Worm (Caenorhabditis elegans) whole organism, young adult: ENCODE data around the gene K07H8.9.

ENCODE experiments used
- B0261.1 ChIP-seq: sonication (generic microtip); optimal IDR thresholded peaks from 2 replicates; lab custom pipeline; 2016; ENCODE audit warnings: mild to moderate bottlenecking, missing genetic modification characterization, moderate library complexity, missing compliant biosample characterization
- F23B12.7 ChIP-seq: sonication (generic microtip); optimal IDR thresholded peaks from 2 replicates; lab custom pipeline; 2017; ENCODE audit warnings: missing genetic modification characterization, mild to moderate bottlenecking, missing compliant biosample characterization, antibody characterized with exemption, moderate library complexity; ENCODE audit not compliant: insufficient read depth
- F33H1.4 ChIP-seq: fragments of 200-800 bp; sonication (Bioruptor generic); IDR thresholded peaks from 2 replicates; pipeline ENCODE4 v1.3.6; 2022; ENCODE audit warnings: missing genetic modification reagents, missing genetic modification characterization, missing compliant biosample characterization
- F37B4.10 ChIP-seq: fragments of 200-800 bp; sonication (Bioruptor generic); IDR thresholded peaks from 2 replicates; pipeline ENCODE4 v1.3.6; 2022; ENCODE audit warnings: missing genetic modification characterization, missing compliant biosample characterization
- F49E8.2 ChIP-seq: sonication (generic microtip); optimal IDR thresholded peaks from 3 replicates; lab custom pipeline; 2017; ENCODE audit warnings: missing genetic modification characterization, mild to moderate bottlenecking, missing compliant biosample characterization, antibody characterized with exemption, moderate library complexity; ENCODE audit not compliant: insufficient read depth
- Y53F4B.3 ChIP-seq: fragments of 200-800 bp; sonication (Bioruptor generic); IDR thresholded peaks from 2 replicates; pipeline ENCODE4 v1.3.6; 2022; ENCODE audit warnings: missing genetic modification reagents, missing genetic modification characterization, missing compliant biosample characterization
- Y79H2A.3 ChIP-seq: fragments of 200-800 bp; sonication (Bioruptor generic); conservative IDR thresholded peaks from 2 replicates; pipeline ENCODE4 v1.3.6; 2022; ENCODE audit warnings: missing genetic modification reagents, missing genetic modification characterization, missing compliant biosample characterization
- attf-5 ChIP-seq: fragments of 200-800 bp; sonication (Bioruptor generic); optimal IDR thresholded peaks from 2 replicates; lab custom pipeline; 2018; ENCODE audit warnings: mild to moderate bottlenecking, missing genetic modification characterization, missing compliant biosample characterization
- bed-2 ChIP-seq: fragments of 200-800 bp; sonication (Bioruptor generic); IDR thresholded peaks from 2 replicates; pipeline ENCODE4 v1.3.6; 2022; ENCODE audit warnings: missing genetic modification reagents, missing genetic modification characterization, missing compliant biosample characterization
- die-1 ChIP-seq: sonication (generic microtip); optimal IDR thresholded peaks from 2 replicates; lab custom pipeline; 2016; ENCODE audit warnings: missing genotype, mild to moderate bottlenecking, missing genetic modification characterization, missing compliant biosample characterization
- dpl-1 ChIP-seq: fragments of 150-350 bp; optimal IDR thresholded peaks from 2 replicates; lab custom pipeline; 2014; ENCODE audit warnings: missing biosample characterization, missing genetic modification reagents, missing genetic modification characterization
- efl-1 ChIP-seq: fragments of 150-350 bp; optimal IDR thresholded peaks from 2 replicates; lab custom pipeline; 2014; ENCODE audit warnings: missing biosample characterization, missing genetic modification reagents, missing genetic modification characterization
- egrh-3 ChIP-seq: fragments of 200-800 bp; sonication (Bioruptor generic); IDR thresholded peaks from 2 replicates; pipeline ENCODE4 v1.3.6; 2022; ENCODE audit warnings: missing genetic modification reagents, missing genetic modification characterization, missing compliant biosample characterization
- hlh-12 ChIP-seq: sonication (generic microtip); optimal IDR thresholded peaks from 2 replicates; lab custom pipeline; 2016; ENCODE audit warnings: missing genetic modification characterization, missing compliant biosample characterization
- hmg-1.2 ChIP-seq: fragments of 200-800 bp; sonication (Bioruptor generic); IDR thresholded peaks from 2 replicates; pipeline ENCODE4 v1.3.6; 2022; ENCODE audit warnings: missing genetic modification reagents, missing genetic modification characterization, missing compliant biosample characterization
- lin-26 ChIP-seq: fragments of 200-800 bp; sonication (Bioruptor generic); IDR thresholded peaks from 2 replicates; pipeline ENCODE4 v1.3.6; 2022; ENCODE audit warnings: missing genetic modification reagents, missing genetic modification characterization, missing compliant biosample characterization
- lin-35 ChIP-seq, 3 experiments: fragments of 150-350 bp in 2 of 3; sonication (generic microtip) in 1 of 3; optimal IDR thresholded peaks; 2 replicates each; lab custom pipeline; 2014 to 2018; ENCODE audit warnings: missing biosample characterization in 3 of 3, missing genetic modification characterization in 3 of 3, missing genetic modification reagents in 3 of 3
- lin-40 ChIP-seq: sonication (generic microtip); optimal IDR thresholded peaks from 2 replicates; lab custom pipeline; 2016; ENCODE audit warnings: missing genetic modification characterization, mild to moderate bottlenecking, missing compliant biosample characterization, missing genotype, missing genetic modification reagents
- lin-54 ChIP-seq: fragments of 200-800 bp; sonication (Bioruptor generic); optimal IDR thresholded peaks from 2 replicates; lab custom pipeline; 2018; ENCODE audit warnings: mild to moderate bottlenecking, missing genetic modification characterization, missing compliant biosample characterization
- lsl-1 ChIP-seq: fragments of 200-800 bp; sonication (Bioruptor generic); optimal IDR thresholded peaks from 2 replicates; lab custom pipeline; 2018; ENCODE audit warnings: mild to moderate bottlenecking, missing genetic modification characterization, moderate library complexity, missing compliant biosample characterization
- madf-6 ChIP-seq: fragments of 200-800 bp; sonication (Bioruptor generic); IDR thresholded peaks from 2 replicates; pipeline ENCODE4 v1.3.6; 2022; ENCODE audit warnings: missing genetic modification reagents, missing genetic modification characterization, missing compliant biosample characterization
- mcd-1 ChIP-seq: fragments of 200-800 bp; sonication (Bioruptor generic); IDR thresholded peaks from 2 replicates; pipeline ENCODE4 v1.3.6; 2022; ENCODE audit warnings: missing genetic modification reagents, missing genetic modification characterization, missing compliant biosample characterization
- nfya-2 ChIP-seq: fragments of 200-800 bp; sonication (Bioruptor generic); IDR thresholded peaks from 2 replicates; pipeline ENCODE4 v1.3.6; 2022; ENCODE audit warnings: missing genetic modification reagents, missing genetic modification characterization, missing compliant biosample characterization
- nhr-179 ChIP-seq: sonication (generic microtip); optimal IDR thresholded peaks from 2 replicates; lab custom pipeline; 2016; ENCODE audit warnings: mild to moderate bottlenecking, missing genetic modification characterization, missing compliant biosample characterization
- repo-1 ChIP-seq: sonication (generic microtip); optimal IDR thresholded peaks from 2 replicates; lab custom pipeline; 2017; ENCODE audit warnings: mild to moderate bottlenecking, missing genetic modification characterization, missing compliant biosample characterization
- sdz-38 ChIP-seq: sonication (generic microtip); optimal IDR thresholded peaks from 2 replicates; lab custom pipeline; 2016; ENCODE audit warnings: missing genotype, missing genetic modification characterization, missing compliant biosample characterization
- snpc-4 ChIP-seq, 5 experiments: fragments of 150-350 bp in 1 of 5; sonication (generic microtip) in 4 of 5; optimal IDR thresholded peaks; 2 replicates each; lab custom pipeline; 2014 to 2018; ENCODE audit warnings: missing genetic modification characterization in 5 of 5, missing biosample characterization in 3 of 5, antibody characterized with exemption in 2 of 5, mild to moderate bottlenecking in 2 of 5, missing compliant biosample characterization in 2 of 5, missing genotype in 2 of 5, moderate library complexity in 2 of 5, missing genetic modification reagents in 1 of 5
- somi-1 ChIP-seq: fragments of 200-800 bp; sonication (Bioruptor generic); optimal IDR thresholded peaks from 2 replicates; lab custom pipeline; 2018; ENCODE audit warnings: mild to moderate bottlenecking, missing genetic modification characterization, missing compliant biosample characterization
- tbp1 ChIP-seq: fragments of 200-800 bp; sonication (Bioruptor generic); optimal IDR thresholded peaks from 2 replicates; lab custom pipeline; 2018; ENCODE audit warnings: mild to moderate bottlenecking, missing genetic modification characterization, missing compliant biosample characterization
- zfh-2 ChIP-seq: fragments of 200-800 bp; sonication (Bioruptor generic); conservative IDR thresholded peaks from 2 replicates; pipeline ENCODE4 v1.3.6; 2022; ENCODE audit warnings: missing genetic modification reagents, missing genetic modification characterization, missing compliant biosample characterization
- ztf-28 ChIP-seq: fragments of 200-800 bp; sonication (Bioruptor generic); IDR thresholded peaks from 2 replicates; pipeline ENCODE4 v1.3.6; 2022; ENCODE audit warnings: missing genetic modification reagents, missing genetic modification characterization, missing compliant biosample characterization

The K07H8.9 gene

DNA sequence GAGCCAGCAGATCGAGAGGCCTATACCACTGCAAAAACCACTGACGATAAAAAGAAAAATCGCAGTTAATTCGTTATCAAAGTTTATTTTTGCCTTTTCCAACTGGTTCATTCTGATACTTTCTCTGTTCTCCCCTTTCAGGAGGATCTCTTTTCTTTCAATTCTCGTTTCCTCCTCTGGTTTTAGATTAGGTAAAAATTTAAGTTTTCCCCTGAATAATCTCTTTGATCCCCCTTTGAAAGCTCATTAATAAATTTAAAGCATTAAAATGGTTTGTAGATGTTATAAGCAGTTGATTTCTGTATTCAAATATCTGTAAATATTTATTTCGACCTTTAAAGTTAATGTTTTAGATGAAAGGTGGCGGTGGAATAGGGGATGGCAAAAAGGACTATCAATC, 5.0 kb upstream of the K07H8.9 start, which contains the start of gene K07H8.2:
Gene K07H8.2, plus strand, starts transcription at position 301 of the 400 bp plus-strand sequence.
- no peak for TF ChIP-seq mcd-1 (GFP tag; lab: Robert Waterston, UW)
- peak; percentile 35 for TF ChIP-seq F49E8.2 (tag; lab: Kevin White, UChicago)

DNA sequence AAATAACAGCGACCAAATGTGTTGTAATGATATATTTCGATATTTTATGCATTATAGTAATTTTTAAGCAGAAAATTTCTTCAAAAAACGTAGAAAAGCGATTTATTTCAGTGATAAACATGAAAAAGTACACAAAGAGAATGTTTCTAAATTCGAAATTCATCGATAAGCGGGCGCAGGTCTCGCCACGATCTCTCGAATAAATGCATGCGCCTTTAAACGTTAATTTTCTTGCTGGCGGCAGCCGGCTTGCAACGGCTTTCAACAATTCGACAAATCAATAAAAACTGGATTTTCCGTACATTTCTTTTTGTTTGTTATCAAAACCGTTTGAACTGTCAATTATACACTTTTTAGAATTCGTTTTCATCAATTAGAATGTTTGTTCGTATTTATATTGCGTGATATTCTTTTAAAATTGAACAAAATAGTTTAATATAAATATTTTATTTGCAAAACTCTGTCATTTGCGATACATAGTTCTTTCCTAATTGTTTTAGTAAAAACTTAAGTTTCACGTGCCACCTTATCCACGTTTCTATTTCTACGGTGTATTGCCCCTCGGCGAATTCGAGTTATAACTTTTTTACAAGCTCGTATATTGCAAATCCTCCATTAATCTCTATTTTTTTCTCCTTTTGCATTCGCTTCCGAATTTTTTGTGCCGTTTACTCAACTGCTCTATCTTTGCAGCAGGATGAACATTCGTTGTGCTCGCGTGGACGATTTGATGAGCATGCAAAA, 3.5 kb upstream of the K07H8.9 start, which contains the start of gene daf-31:
Gene daf-31, plus strand, starts transcription at position 694 of the 744 bp plus-strand sequence.
- TF ChIP-seq tbp1 (GFP tag; lab: Kevin White, UChicago) (peak; percentile 24), F33H1.4 (peak; percentile 87), snpc-4 (GFP tag; optimal IDR thresholded peaks at IDR 0.05; lab: Kevin White, UChicago) (no peak), snpc-4 (tag; optimal IDR thresholded peaks at IDR 0.05; lab: Kevin White, UChicago) (peak in 1 of 4 experiments; percentile 54), efl-1 (GFP tag; lab: Kevin White, UChicago) (peak; percentile 72), madf-6 (peak; percentile 6; the same call in 1 of the 2 replicates), dpl-1 (peak; percentile 67), F49E8.2 (tag; lab: Kevin White, UChicago) (no peak), hmg-1.2 (peak; percentile 3; the same call in 1 of the 2 replicates), attf-5 (GFP tag; lab: Kevin White, UChicago) (peak; percentile 55), somi-1 (GFP tag; lab: Kevin White, UChicago) (no peak), lsl-1 (GFP tag; lab: Kevin White, UChicago) (peak; percentile 7), nhr-179 (no peak), F23B12.7 (tag; lab: Kevin White, UChicago) (peak; percentile 45)

DNA sequence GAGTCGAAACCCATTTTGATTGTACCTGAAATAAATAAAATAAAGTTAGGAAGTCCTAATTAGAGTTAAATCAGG, 3.1 kb upstream of the K07H8.9 start, which contains the start of gene nucl-1:
Gene nucl-1, minus strand, starts transcription at position 26 of the 75 bp plus-strand sequence.
- TF ChIP-seq Y53F4B.3 (GFP tag; lab: Robert Waterston, UW) (no peak), hlh-12 (tag; lab: Kevin White, UChicago) (no peak), lin-40 (tag; lab: Kevin White, UChicago) (no peak), ztf-28 (GFP tag; lab: Robert Waterston, UW) (no peak), nfya-2 (no peak), repo-1 (tag; lab: Kevin White, UChicago) (no peak), tbp1 (GFP tag; lab: Kevin White, UChicago) (no peak)
- TF ChIP-seq, all 124 proteins: peak for 0

DNA sequence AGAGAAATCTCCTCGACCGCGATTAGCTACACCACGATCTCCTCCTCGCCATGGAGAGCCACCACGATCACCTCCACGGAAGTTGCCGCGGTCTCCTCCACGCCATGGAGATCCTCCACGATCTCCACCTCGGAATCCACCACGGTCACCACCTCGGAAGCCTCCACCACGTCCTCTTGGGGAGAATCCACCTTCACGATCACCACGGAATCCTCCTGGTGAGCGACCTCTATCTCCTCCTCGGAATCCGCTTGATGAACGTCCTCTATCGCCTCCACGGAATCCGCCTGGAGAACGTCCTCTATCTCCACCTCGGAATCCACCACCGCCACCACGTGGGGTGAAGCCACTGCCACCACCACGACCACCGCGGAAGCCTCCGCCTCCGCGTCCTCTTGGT, 2.8 kb upstream of the K07H8.9 start:
- 0 out of 2 replicates have a peak, but pooled peaks have one; percentile 50 for TF ChIP-seq F37B4.10 (GFP tag; lab: Robert Waterston, UW)
- peak; percentile 29 for TF ChIP-seq die-1 (tag; lab: Kevin White, UChicago)
- TF ChIP-seq Y79H2A.3 (GFP tag; lab: Robert Waterston, UW): no peak
- no peak for TF ChIP-seq B0261.1
- peak; percentile 75; the same call in 1 of the 2 replicates for TF ChIP-seq egrh-3 (GFP tag; lab: Robert Waterston, UW)
- TF ChIP-seq lin-54: no peak
- TF ChIP-seq lin-35 (GFP tag; optimal IDR thresholded peaks at IDR 0.05; lab: Kevin White, UChicago): no peak
- TF ChIP-seq bed-2 (GFP tag; lab: Robert Waterston, UW): no peak
- TF ChIP-seq zfh-2 (GFP tag; lab: Robert Waterston, UW): peak; percentile 73
- no peak for TF ChIP-seq madf-6

DNA sequence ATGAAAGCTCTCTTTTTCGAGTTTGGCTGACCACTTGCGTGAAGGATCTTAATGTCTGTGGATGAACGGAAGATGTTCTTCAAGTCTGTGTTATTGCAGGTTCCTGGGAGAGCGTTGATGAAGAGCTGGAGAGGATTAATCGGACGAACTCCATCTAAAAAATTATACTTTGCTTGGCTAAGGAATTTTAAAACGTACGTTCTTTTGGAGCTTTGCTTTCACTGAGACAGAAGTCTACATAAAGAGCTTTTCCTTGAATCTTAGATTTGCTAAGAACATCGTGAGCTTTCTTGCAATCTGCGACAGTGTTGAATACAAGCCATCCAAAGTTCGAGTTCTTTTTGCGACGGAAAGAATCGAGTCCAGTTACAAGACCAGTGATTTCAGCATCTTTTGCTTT, 1.0 kb upstream of the K07H8.9 start:
- TF ChIP-seq sdz-38 (tag; lab: Kevin White, UChicago): no peak
- TF ChIP-seq lin-26 (GFP tag; lab: Robert Waterston, UW): 0 out of 2 replicates have a peak, but pooled peaks have one; percentile 52
